Worm (Caenorhabditis elegans): ENCODE measurements around the gene epic-1.

DNA sequence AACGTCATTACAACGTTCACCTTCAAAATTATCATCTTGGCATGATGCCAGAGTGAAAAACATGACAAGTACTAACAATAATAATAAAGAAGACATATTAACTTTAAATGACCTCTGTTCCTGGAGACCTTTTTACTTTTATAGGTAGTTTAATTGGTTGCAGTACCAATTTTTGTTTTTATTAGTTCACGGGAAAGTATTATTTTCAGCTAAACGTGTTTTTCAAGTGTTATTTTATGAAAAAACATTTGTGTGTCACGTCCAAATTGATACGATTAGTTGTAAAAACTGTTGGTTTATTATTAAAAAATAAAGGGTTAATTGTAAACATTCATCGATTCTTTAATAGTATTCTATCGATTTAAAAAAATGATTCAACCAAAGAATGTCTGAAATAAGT lies 4.0 kb upstream of the epic-1 start, which contains the start of gene grl-24:
- TF ChIP-seq F13C5.2 (tag; optimal IDR thresholded peaks at IDR 0.05) (no peak), scrt-1 (GFP tag; IDR thresholded peaks at IDR 0.05) (no peak), flt-1 (GFP tag; IDR thresholded peaks at IDR 0.05) (no peak), tbx-11 (GFP tag; IDR thresholded peaks at IDR 0.05) (no peak), ets-7 (tag; optimal IDR thresholded peaks at IDR 0.05) (no peak), ama-1 (optimal IDR thresholded peaks at IDR 0.05) (no peak), hmg-4 (GFP tag; optimal IDR thresholded peaks at IDR 0.05) (no peak)

All from whole organism, early embryonic.